Fruit fly (Drosophila melanogaster) whole organism, embryonic: ENCODE results near the gene Nse4.

Source experiments
- Atf6 ChIP-seq: fragments of 200-800 bp; sonication (Bioruptor generic); IDR thresholded peaks from 2 replicates; pipeline ENCODE4 v1.3.6; 2022; ENCODE audit warnings: missing biosample characterization, missing genetic modification characterization
- CG12659 ChIP-seq: fragments of 200-800 bp; sonication (Bioruptor generic); optimal IDR thresholded peaks from 3 replicates; lab custom pipeline; 2017; ENCODE audit warnings: mild to moderate bottlenecking, missing biosample characterization, missing genetic modification reagents, missing genetic modification characterization
- CG12744 ChIP-seq: fragments of 200-800 bp; sonication (Bioruptor generic); optimal IDR thresholded peaks from 2 replicates; lab custom pipeline; 2016; ENCODE audit warnings: missing biosample characterization, missing genetic modification characterization
- CG12942 ChIP-seq: fragments of 200-800 bp; sonication (Bioruptor generic); optimal IDR thresholded peaks from 3 replicates; lab custom pipeline; 2016; ENCODE audit warnings: missing biosample characterization, missing genetic modification characterization
- CG13296 ChIP-seq: fragments of 200-800 bp; sonication (Bioruptor generic); optimal IDR thresholded peaks from 3 replicates; lab custom pipeline; 2018; ENCODE audit warnings: missing biosample characterization, mild to moderate bottlenecking, missing genetic modification characterization
- CG13775 ChIP-seq: fragments of 200-800 bp; sonication (Bioruptor generic); optimal IDR thresholded peaks from 3 replicates; lab custom pipeline; 2017; ENCODE audit warnings: missing biosample characterization, mild to moderate bottlenecking, missing genetic modification characterization
- CG15601 ChIP-seq: fragments of 200-800 bp; sonication (Bioruptor generic); optimal IDR thresholded peaks from 3 replicates; lab custom pipeline; 2019; ENCODE audit warnings: missing biosample characterization, mild to moderate bottlenecking, missing genetic modification characterization, moderate library complexity
- CG15696 ChIP-seq: fragments of 200-800 bp; sonication (Bioruptor generic); optimal IDR thresholded peaks from 2 replicates; lab custom pipeline; 2019; ENCODE audit warnings: missing biosample characterization, mild to moderate bottlenecking, missing genetic modification characterization, moderate library complexity
- CG18599 ChIP-seq: fragments of 200-800 bp; sonication (Bioruptor generic); optimal IDR thresholded peaks from 3 replicates; lab custom pipeline; 2017; ENCODE audit warnings: missing biosample characterization, missing genetic modification characterization, mild to moderate bottlenecking, moderate library complexity, missing genetic modification reagents
- CG30431 ChIP-seq: fragments of 200-800 bp; sonication (Bioruptor generic); optimal IDR thresholded peaks from 2 replicates; lab custom pipeline; 2017; ENCODE audit warnings: missing biosample characterization, missing genetic modification characterization
- CG31224 ChIP-seq: fragments of 200-800 bp; sonication (Bioruptor generic); IDR thresholded peaks from 2 replicates; pipeline ENCODE4 v1.3.6; 2022; ENCODE audit warnings: missing biosample characterization, missing genetic modification characterization
- CG33557 ChIP-seq: fragments of 200-800 bp; sonication (Bioruptor generic); optimal IDR thresholded peaks from 2 replicates; lab custom pipeline; 2019; ENCODE audit warnings: missing biosample characterization, mild to moderate bottlenecking, missing genetic modification characterization, moderate library complexity
- CG3995 ChIP-seq: fragments of 200-800 bp; sonication (Bioruptor generic); optimal IDR thresholded peaks from 3 replicates; lab custom pipeline; 2016; ENCODE audit warnings: missing biosample characterization, missing genetic modification characterization
- CG8290 ChIP-seq, 3 experiments: fragments of 200-800 bp; sonication (Bioruptor generic); optimal IDR thresholded peaks; 2 replicates each; lab custom pipeline; 2016 to 2019; ENCODE audit warnings: missing biosample characterization in 3 of 3, missing genetic modification characterization in 3 of 3, mild to moderate bottlenecking in 2 of 3, moderate library complexity in 1 of 3
- CG8765 ChIP-seq: fragments of 200-800 bp; sonication (Bioruptor generic); IDR thresholded peaks from 2 replicates; pipeline ENCODE4 v1.3.6; 2022; ENCODE audit warnings: missing biosample characterization, missing genetic modification characterization
- Dll ChIP-seq: fragments of 200-800 bp; sonication (Bioruptor generic); IDR thresholded peaks from 4 replicates; pipeline ENCODE4 v1.3.6; 2022; ENCODE audit warnings: missing biosample characterization, missing genetic modification characterization; ENCODE audit not compliant: partially characterized antibody
- H15 ChIP-seq: fragments of 200-800 bp; sonication (Bioruptor generic); IDR thresholded peaks from 3 replicates; pipeline ENCODE4 v1.3.6; 2022; ENCODE audit warnings: missing biosample characterization, missing genetic modification characterization
- H2.0 ChIP-seq: fragments of 200-800 bp; sonication (Bioruptor generic); IDR thresholded peaks from 2 replicates; pipeline ENCODE4 v1.3.6; 2022; ENCODE audit warnings: missing biosample characterization, missing genetic modification characterization
- HLH4C ChIP-seq: fragments of 200-800 bp; sonication (Bioruptor generic); IDR thresholded peaks from 3 replicates; pipeline ENCODE4 v1.3.6; 2022; ENCODE audit warnings: missing biosample characterization, missing genetic modification characterization; ENCODE audit not compliant: partially characterized antibody
- Lim3 ChIP-seq: fragments of 200-800 bp; sonication (Bioruptor generic); IDR thresholded peaks from 2 replicates; pipeline ENCODE4 v1.3.6; 2022; ENCODE audit warnings: missing biosample characterization, missing genetic modification characterization
- MBD-R2 ChIP-seq: fragments of 200-800 bp; sonication (Bioruptor generic); IDR thresholded peaks from 2 replicates; pipeline ENCODE4 v1.3.6; 2022; ENCODE audit warnings: missing biosample characterization, missing genetic modification characterization
- Nf-YB ChIP-seq: fragments of 200-800 bp; sonication (Bioruptor generic); optimal IDR thresholded peaks from 3 replicates; lab custom pipeline; 2019; ENCODE audit warnings: missing biosample characterization, mild to moderate bottlenecking, missing genetic modification characterization, moderate library complexity
- Opbp ChIP-seq: fragments of 200-800 bp; sonication (Bioruptor generic); IDR thresholded peaks from 3 replicates; pipeline ENCODE4 v1.3.6; 2022; ENCODE audit warnings: missing biosample characterization, missing genetic modification characterization; ENCODE audit not compliant: partially characterized antibody
- Side ChIP-seq: fragments of 200-800 bp; sonication (Bioruptor generic); optimal IDR thresholded peaks from 2 replicates; lab custom pipeline; 2016; ENCODE audit warnings: missing biosample characterization, missing genetic modification characterization
- Sin3A ChIP-seq: fragments of >200 bp; optimal IDR thresholded peaks from 2 replicates; lab custom pipeline; 2018
- Stat92E ChIP-seq, 3 experiments: fragments of >200 bp in 2 of 3; fragments of 200-800 bp in 1 of 3; sonication (Bioruptor generic) in 1 of 3; optimal IDR thresholded peaks; 2 replicates each; lab custom pipeline; 2017 to 2019; ENCODE audit warnings: missing biosample characterization in 3 of 3, missing genetic modification characterization in 3 of 3, mild to moderate bottlenecking in 1 of 3, moderate library complexity in 1 of 3
- dmrt99B ChIP-seq: fragments of 200-800 bp; sonication (Bioruptor generic); optimal IDR thresholded peaks from 2 replicates; lab custom pipeline; 2018; ENCODE audit warnings: missing biosample characterization, mild to moderate bottlenecking, missing genetic modification characterization, moderate library complexity
- emc ChIP-seq: fragments of 200-800 bp; sonication (Bioruptor generic); optimal IDR thresholded peaks from 2 replicates; lab custom pipeline; 2016; ENCODE audit warnings: missing biosample characterization, missing genetic modification characterization
- en ChIP-seq: fragments of 200-800 bp; sonication (Bioruptor generic); optimal IDR thresholded peaks from 2 replicates; lab custom pipeline; 2016; ENCODE audit warnings: missing biosample characterization, missing genetic modification characterization
- ewg ChIP-seq: fragments of 200-800 bp; sonication (Bioruptor generic); optimal IDR thresholded peaks from 3 replicates; lab custom pipeline; 2017; ENCODE audit warnings: mild to moderate bottlenecking, missing biosample characterization, missing genetic modification reagents, missing genetic modification characterization
- fd96Cb ChIP-seq: fragments of 200-800 bp; sonication (Bioruptor generic); optimal IDR thresholded peaks from 2 replicates; lab custom pipeline; 2018; ENCODE audit warnings: missing biosample characterization, mild to moderate bottlenecking, missing genetic modification characterization, moderate library complexity
- gsb-n ChIP-seq: fragments of 200-800 bp; sonication (Bioruptor generic); optimal IDR thresholded peaks from 3 replicates; lab custom pipeline; 2018; ENCODE audit warnings: missing biosample characterization, mild to moderate bottlenecking, missing genetic modification characterization
- hbn ChIP-seq: fragments of 200-800 bp; sonication (Bioruptor generic); IDR thresholded peaks from 2 replicates; pipeline ENCODE4 v1.3.6; 2022; ENCODE audit warnings: missing biosample characterization, missing genetic modification characterization; ENCODE audit not compliant: partially characterized antibody
- inv ChIP-seq: fragments of 200-800 bp; sonication (Bioruptor generic); IDR thresholded peaks from 2 replicates; pipeline ENCODE4 v1.3.6; 2022; ENCODE audit warnings: missing biosample characterization, missing genetic modification characterization; ENCODE audit not compliant: partially characterized antibody
- kay ChIP-seq: fragments of 200-800 bp; sonication (Bioruptor generic); optimal IDR thresholded peaks from 2 replicates; lab custom pipeline; 2016; ENCODE audit warnings: missing biosample characterization, missing genetic modification characterization
- ken ChIP-seq: fragments of 200-800 bp; sonication (Bioruptor generic); IDR thresholded peaks from 3 replicates; pipeline ENCODE4 v1.3.6; 2022; ENCODE audit warnings: missing biosample characterization, missing genetic modification characterization
- lilli ChIP-seq: fragments of 200-800 bp; sonication (Bioruptor generic); optimal IDR thresholded peaks from 3 replicates; lab custom pipeline; 2016; ENCODE audit warnings: missing biosample characterization, missing genetic modification characterization
- lola ChIP-seq, 3 experiments: fragments of >200 bp in 2 of 3; fragments of 200-800 bp in 1 of 3; sonication (Bioruptor generic) in 1 of 3; optimal IDR thresholded peaks; 2 replicates each; lab custom pipeline; 2017 to 2019; ENCODE audit warnings: missing biosample characterization in 3 of 3, missing genetic modification characterization in 3 of 3, mild to moderate bottlenecking in 1 of 3, moderate library complexity in 1 of 3
- nmo ChIP-seq: fragments of 200-800 bp; sonication (Bioruptor generic); optimal IDR thresholded peaks from 2 replicates; lab custom pipeline; 2018; ENCODE audit warnings: missing biosample characterization, mild to moderate bottlenecking, missing genetic modification characterization, moderate library complexity
- otp ChIP-seq: fragments of 200-800 bp; sonication (Bioruptor generic); IDR thresholded peaks from 3 replicates; pipeline ENCODE4, ENCODE4 v1.3.6; 2022; ENCODE audit warnings: missing biosample characterization, missing genetic modification characterization
- sd ChIP-seq: fragments of 200-800 bp; sonication (Bioruptor generic); optimal IDR thresholded peaks from 3 replicates; lab custom pipeline; 2018; ENCODE audit warnings: missing biosample characterization, mild to moderate bottlenecking, missing genetic modification characterization, moderate library complexity
- seq ChIP-seq: fragments of 200-800 bp; sonication (Bioruptor generic); IDR thresholded peaks from 2 replicates; pipeline ENCODE4 v1.3.6; 2022; ENCODE audit warnings: missing biosample characterization, missing genetic modification characterization
- stwl ChIP-seq: fragments of 200-800 bp; sonication (Bioruptor generic); optimal IDR thresholded peaks from 3 replicates; lab custom pipeline; 2018; ENCODE audit warnings: missing biosample characterization, mild to moderate bottlenecking, missing genetic modification characterization, moderate library complexity
- tio ChIP-seq: fragments of 200-800 bp; sonication (Bioruptor generic); optimal IDR thresholded peaks from 2 replicates; lab custom pipeline; 2017; ENCODE audit warnings: missing biosample characterization, missing genetic modification characterization, inconsistent platforms
- twi ChIP-seq: fragments of 200-800 bp; optimal IDR thresholded peaks from 2 replicates; lab custom pipeline; 2019; ENCODE audit warnings: missing biosample characterization, mild to moderate bottlenecking, missing genetic modification characterization, moderate library complexity
- tx ChIP-seq: fragments of 200-800 bp; sonication (Bioruptor generic); optimal IDR thresholded peaks from 2 replicates; lab custom pipeline; 2016; ENCODE audit warnings: missing biosample characterization, missing genetic modification characterization
- vnd ChIP-seq: fragments of 200-800 bp; sonication (Bioruptor generic); IDR thresholded peaks from 3 replicates; pipeline ENCODE4 v1.3.6; 2022; ENCODE audit warnings: missing biosample characterization, missing genetic modification characterization; ENCODE audit not compliant: partially characterized antibody
- wek ChIP-seq: fragments of 200-800 bp; sonication (Bioruptor generic); optimal IDR thresholded peaks from 3 replicates; lab custom pipeline; 2018; ENCODE audit warnings: missing biosample characterization, mild to moderate bottlenecking, missing genetic modification characterization, moderate library complexity

Nse4 gene

DNA sequence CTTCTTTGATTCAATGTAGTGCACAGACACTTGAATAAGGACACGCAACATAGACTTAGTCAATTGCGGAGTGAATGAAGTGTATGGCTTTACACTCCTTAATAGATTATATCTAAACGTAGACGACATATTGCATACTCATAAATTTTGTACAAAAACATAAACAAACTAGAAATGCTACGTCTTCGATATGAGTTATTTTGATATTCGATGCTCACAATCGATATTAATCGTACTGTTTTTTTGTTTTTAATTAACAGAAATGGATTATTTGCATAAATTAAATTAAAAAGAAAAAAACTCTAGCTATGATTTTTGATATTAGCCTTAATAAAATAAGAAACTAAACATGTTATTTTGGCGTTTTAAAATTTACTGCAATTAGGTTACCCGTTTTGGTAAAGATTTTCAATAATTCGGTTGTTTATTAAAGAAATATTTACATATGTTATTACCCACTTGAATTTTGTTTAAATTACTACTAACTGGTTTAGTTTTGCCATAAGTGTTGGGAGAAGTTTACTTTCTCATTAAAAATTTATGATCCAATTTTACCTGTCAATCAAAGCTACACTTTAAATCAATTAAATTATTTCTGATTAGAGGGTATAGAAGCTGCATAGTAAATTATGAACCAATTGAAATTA lies 34.1 kb upstream of the Nse4 start, which contains the start of the genes CG17768, LSm-4 and Ir31a (continued):
- no peak for TF ChIP-seq Lim3 (GFP tag; lab: Robert Waterston, UW)
- peak; percentile 46; the same call in 1 of the 2 replicates for TF ChIP-seq MBD-R2 (GFP tag; lab: Robert Waterston, UW)
- no peak for TF ChIP-seq CG13775 (GFP tag; lab: Kevin White, UChicago)
- TF ChIP-seq CG33557 (GFP tag; lab: Kevin White, UChicago): no peak
- no peak for TF ChIP-seq otp (GFP tag; lab: Robert Waterston, UW)
- TF ChIP-seq emc (GFP tag; lab: Kevin White, UChicago): no peak
- no peak for TF ChIP-seq CG13296 (GFP tag; lab: Kevin White, UChicago)
- TF ChIP-seq kay (GFP tag; lab: Kevin White, UChicago): no peak
- TF ChIP-seq CG12942 (GFP tag; lab: Kevin White, UChicago): no peak
- TF ChIP-seq ewg (GFP tag; lab: Kevin White, UChicago): no peak
- TF ChIP-seq gsb-n: no peak
- TF ChIP-seq H2.0 (GFP tag; lab: Robert Waterston, UW): no peak
- TF ChIP-seq CG8765 (GFP tag; lab: Robert Waterston, UW): no peak
- no peak for TF ChIP-seq CG18599 (GFP tag; lab: Kevin White, UChicago)
- no peak for TF ChIP-seq CG12744 (GFP tag; lab: Kevin White, UChicago)
- no peak for TF ChIP-seq sd (tag; lab: Kevin White, UChicago)
- no peak for TF ChIP-seq lola (GFP tag; optimal IDR thresholded peaks at IDR 0.05; lab: Kevin White, UChicago)
- TF ChIP-seq seq: no peak
- TF ChIP-seq twi (tag; lab: Kevin White, UChicago): no peak
- no peak for TF ChIP-seq Atf6 (GFP tag; lab: Robert Waterston, UW)
- TF ChIP-seq Stat92E (GFP tag; optimal IDR thresholded peaks at IDR 0.05; lab: Kevin White, UChicago): no peak
- no peak for TF ChIP-seq CG31224 (GFP tag; lab: Robert Waterston, UW)
- TF ChIP-seq CG8290 (GFP tag; optimal IDR thresholded peaks at IDR 0.05; lab: Kevin White, UChicago): peak; percentile 27
- TF ChIP-seq CG8290 (tag; optimal IDR thresholded peaks at IDR 0.05; lab: Kevin White, UChicago): no peak
- TF ChIP-seq inv (GFP tag; lab: Robert Waterston, UW): peak; percentile 60
- TF ChIP-seq Side (GFP tag; lab: Kevin White, UChicago): no peak
- TF ChIP-seq nmo (GFP tag; lab: Kevin White, UChicago): peak; percentile 2
- TF ChIP-seq ken (GFP tag; lab: Robert Waterston, UW): no peak
- no peak for TF ChIP-seq fd96Cb (tag; lab: Kevin White, UChicago)
- TF ChIP-seq wek (GFP tag; lab: Kevin White, UChicago): no peak
- no peak for TF ChIP-seq lilli (GFP tag; lab: Kevin White, UChicago)
- TF ChIP-seq CG15696: no peak
- TF ChIP-seq HLH4C: peak; percentile 70
- TF ChIP-seq Opbp: peak; percentile 60; the same call in 2 of the 3 replicates
- no peak for TF ChIP-seq dmrt99B (tag; lab: Kevin White, UChicago)
- TF ChIP-seq hbn (GFP tag; lab: Robert Waterston, UW): peak; percentile 84
- TF ChIP-seq H15 (GFP tag; lab: Robert Waterston, UW): no peak
- TF ChIP-seq stwl (tag; lab: Kevin White, UChicago): peak; percentile 18
- peak; percentile 25 for TF ChIP-seq CG12659 (GFP tag; lab: Kevin White, UChicago)
- no peak for TF ChIP-seq en (GFP tag; lab: Kevin White, UChicago)
- TF ChIP-seq tio (GFP tag; lab: Kevin White, UChicago): no peak
- peak; percentile 59; the same call in 2 of the 3 replicates for TF ChIP-seq vnd
- TF ChIP-seq CG3995 (GFP tag; lab: Kevin White, UChicago): peak; percentile 15
- no peak for TF ChIP-seq CG30431 (GFP tag; lab: Kevin White, UChicago)
- TF ChIP-seq Dll: peak; percentile 85
- no peak for TF ChIP-seq tx (GFP tag; lab: Kevin White, UChicago)
- TF ChIP-seq Sin3A (lab: Kevin White, UChicago): no peak
- no peak for TF ChIP-seq CG15601 (tag; lab: Kevin White, UChicago)
- TF ChIP-seq Nf-YB (GFP tag; lab: Kevin White, UChicago): no peak
